Fruit fly (Drosophila melanogaster) whole organism: ENCODE results near the gene CG1951.

ENCODE experiments used
- CG8478 ChIP-seq: fragments of >200 bp; optimal IDR thresholded peaks from 2 replicates; lab custom pipeline; 2018; ENCODE audit warnings: inconsistent platforms
- Dll ChIP-seq: fragments of >200 bp; optimal IDR thresholded peaks from 2 replicates; lab custom pipeline; 2017
- EcR ChIP-seq, 2 experiments: fragments of >200 bp; optimal IDR thresholded peaks; 2 replicates each; lab custom pipeline; 2017; ENCODE audit warnings: missing biosample characterization in 2 of 2, missing genetic modification characterization in 2 of 2, missing genetic modification reagents in 2 of 2
- pan ChIP-seq: fragments of >200 bp; optimal IDR thresholded peaks from 2 replicates; lab custom pipeline; 2017
- psq ChIP-seq: fragments of >200 bp; optimal IDR thresholded peaks from 2 replicates; lab custom pipeline; 2017
- usp ChIP-seq: fragments of >200 bp; optimal IDR thresholded peaks from 2 replicates; lab custom pipeline; 2017; ENCODE audit warnings: missing biosample characterization, missing genetic modification characterization, mixed read lengths

DNA sequence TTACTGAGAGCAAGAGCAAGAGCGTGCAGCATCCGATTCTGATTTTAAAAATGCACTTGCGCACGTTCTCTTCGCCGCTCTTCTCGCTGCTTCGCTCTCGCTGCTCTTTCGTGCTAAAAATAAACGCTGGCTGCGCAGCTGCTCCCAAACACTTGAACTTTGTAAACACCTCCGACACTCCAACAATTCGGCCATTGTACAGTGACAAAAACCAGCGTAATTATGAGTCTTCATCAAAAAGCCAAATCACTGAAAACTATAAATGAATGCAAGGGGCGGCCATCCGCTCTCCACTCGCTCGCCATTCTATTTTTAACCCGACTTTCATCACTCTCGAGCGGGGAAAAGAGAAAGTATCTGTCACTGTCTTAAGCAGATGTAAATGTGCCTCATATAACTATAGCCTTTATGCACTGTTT is 37.7 kb downstream of the CG1951 start:
- no peak for TF ChIP-seq psq
- TF ChIP-seq pan: no peak
- no peak for TF ChIP-seq CG8478
- TF ChIP-seq usp (GFP tag; lab: Kevin White, UChicago): no peak
- TF ChIP-seq Dll (lab: Kevin White, UChicago): peak; percentile 85
- TF ChIP-seq EcR (GFP tag; optimal IDR thresholded peaks at IDR 0.05; lab: Kevin White, UChicago): peak in 1 of 2 experiments; percentile 40
